Worm (Caenorhabditis elegans): Measurements from ENCODE around the gene str-94.

The str-94 gene

DNA sequence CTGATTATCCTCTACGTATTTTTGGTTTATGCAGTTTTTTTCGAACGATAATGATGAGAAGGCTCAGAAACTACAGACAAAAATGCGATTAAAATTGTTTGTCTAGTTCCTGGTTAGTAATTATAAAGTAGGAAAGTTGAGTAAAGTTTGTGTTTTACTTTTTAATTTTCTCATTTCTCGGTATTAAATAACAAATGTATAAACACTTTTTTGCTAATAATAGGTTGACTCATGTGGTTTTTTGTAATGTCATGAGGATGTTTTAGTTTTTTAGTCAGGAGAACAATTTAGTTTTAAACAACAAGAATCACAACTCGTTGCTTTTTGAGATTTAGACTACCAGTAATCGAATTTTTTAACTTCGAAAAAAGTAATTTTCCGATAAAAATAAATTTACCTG lies 23.5 kb upstream of the str-94 start:
- TF ChIP-seq mab-5 (tag; optimal IDR thresholded peaks at IDR 0.05): no peak
- TF ChIP-seq tbx-8 (GFP tag; optimal IDR thresholded peaks at IDR 0.05): no peak
- TF ChIP-seq ham-2 (GFP tag; optimal IDR thresholded peaks at IDR 0.05): no peak
- TF ChIP-seq unc-62 (GFP tag; optimal IDR thresholded peaks at IDR 0.05): no peak
- no peak for TF ChIP-seq zip-8 (tag; optimal IDR thresholded peaks at IDR 0.05)
- TF ChIP-seq ceh-43 (GFP tag; optimal IDR thresholded peaks at IDR 0.05): no peak
- TF ChIP-seq sptf-1 (tag; optimal IDR thresholded peaks at IDR 0.05): no peak
- no peak for TF ChIP-seq snpc-4 (tag; optimal IDR thresholded peaks at IDR 0.05)
- no peak for TF ChIP-seq ztf-11 (tag; optimal IDR thresholded peaks at IDR 0.05)
- TF ChIP-seq nhr-237 (tag; optimal IDR thresholded peaks at IDR 0.05): no peak
- TF ChIP-seq bed-3 (GFP tag; optimal IDR thresholded peaks at IDR 0.05): no peak
- TF ChIP-seq nhr-2 (tag; optimal IDR thresholded peaks at IDR 0.05): no peak
- no peak for TF ChIP-seq sem-2 (GFP tag; optimal IDR thresholded peaks at IDR 0.05)
- TF ChIP-seq mls-2 (tag; optimal IDR thresholded peaks at IDR 0.05): no peak

DNA sequence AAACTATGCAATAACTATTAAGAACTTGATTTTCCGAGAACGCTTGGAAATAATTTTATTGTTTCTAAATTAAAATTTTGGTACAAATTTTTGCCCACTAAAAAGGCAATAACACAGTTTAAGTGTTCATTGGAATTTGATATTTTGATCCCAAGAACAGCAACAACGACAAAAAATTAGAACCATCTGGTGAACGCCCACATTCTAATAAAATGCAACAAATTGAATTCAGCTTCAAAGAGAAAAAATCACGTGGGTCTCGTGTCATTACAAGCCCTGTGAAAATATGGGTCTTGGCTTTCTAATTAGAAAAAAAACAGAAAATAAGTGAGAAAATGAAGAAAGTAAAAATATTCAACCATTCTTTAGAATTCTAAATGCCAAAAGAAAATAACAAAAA lies 22.7 kb upstream of the str-94 start:
- TF ChIP-seq sem-2 (GFP tag; optimal IDR thresholded peaks at IDR 0.05) (no peak), mls-2 (tag; optimal IDR thresholded peaks at IDR 0.05) (no peak), drap-1 (GFP tag; optimal IDR thresholded peaks at IDR 0.05) (no peak), nhr-28 (tag; optimal IDR thresholded peaks at IDR 0.05) (no peak), nhr-237 (tag; optimal IDR thresholded peaks at IDR 0.05) (no peak), nhr-2 (tag; optimal IDR thresholded peaks at IDR 0.05) (no peak), cnd-1 (tag; optimal IDR thresholded peaks at IDR 0.05) (no peak), elt-1 (tag; optimal IDR thresholded peaks at IDR 0.05; ENCODE audit: borderline replicate concordance, insufficient read depth) (no peak)

DNA sequence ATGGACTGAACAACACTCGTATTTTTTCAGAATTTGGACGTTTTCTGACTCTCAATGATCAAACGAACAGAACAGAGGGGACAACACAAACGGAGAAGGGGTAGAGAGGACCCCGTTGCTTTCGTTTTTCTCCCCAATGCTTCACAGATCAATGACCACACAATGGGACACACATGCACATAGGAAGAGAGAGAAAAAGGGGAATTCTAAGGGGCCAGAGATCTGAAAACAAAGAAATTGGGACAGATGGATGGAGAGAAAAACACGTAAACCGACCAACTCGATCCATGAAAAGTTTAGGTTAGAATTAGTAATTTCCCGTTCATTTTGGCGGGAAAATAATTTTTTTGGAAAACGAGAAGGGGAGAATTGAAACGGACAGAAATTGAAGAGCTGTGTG lies 21.3 kb upstream of the str-94 start:
- TF ChIP-seq unc-39 (tag; optimal IDR thresholded peaks at IDR 0.05) (no peak), lin-32 (GFP tag; optimal IDR thresholded peaks at IDR 0.05) (no peak), ceh-83 (GFP tag; optimal IDR thresholded peaks at IDR 0.05) (no peak), unc-120 (tag; optimal IDR thresholded peaks at IDR 0.05; ENCODE audit: poor library complexity, severe bottlenecking) (no peak), mls-2 (tag; optimal IDR thresholded peaks at IDR 0.05) (no peak), elt-1 (tag; optimal IDR thresholded peaks at IDR 0.05; ENCODE audit: borderline replicate concordance, insufficient read depth) (no peak), sptf-1 (tag; optimal IDR thresholded peaks at IDR 0.05) (no peak), nhr-2 (tag; optimal IDR thresholded peaks at IDR 0.05) (no peak), ces-1 (GFP tag; optimal IDR thresholded peaks at IDR 0.05) (no peak), M03D4.4 (tag; optimal IDR thresholded peaks at IDR 0.05) (no peak), drap-1 (GFP tag; optimal IDR thresholded peaks at IDR 0.05) (no peak), nhr-28 (tag; optimal IDR thresholded peaks at IDR 0.05) (no peak), tbx-8 (GFP tag; optimal IDR thresholded peaks at IDR 0.05) (no peak), mab-5 (tag; optimal IDR thresholded peaks at IDR 0.05) (no peak), ceh-43 (GFP tag; optimal IDR thresholded peaks at IDR 0.05) (no peak), flh-1 (GFP tag; optimal IDR thresholded peaks at IDR 0.05) (no peak)

DNA sequence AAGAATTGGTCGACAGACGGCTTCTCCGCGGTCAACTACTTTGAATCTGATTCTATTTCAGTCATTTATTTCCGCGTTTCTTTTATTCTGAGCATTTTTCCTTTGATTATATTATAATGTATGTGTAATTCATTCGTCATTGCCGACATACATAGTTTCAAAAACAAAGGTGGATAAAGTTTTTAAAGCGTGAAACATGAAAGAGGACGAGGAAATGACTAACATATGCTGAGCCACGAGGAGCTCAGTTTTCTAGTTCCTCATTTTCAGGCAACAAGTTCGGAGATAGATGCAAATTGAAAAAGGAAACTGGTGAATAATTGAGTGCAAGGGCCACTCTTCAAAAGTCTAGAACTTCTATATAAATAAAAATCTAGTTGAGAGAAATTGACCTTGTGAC lies 19.1 kb upstream of the str-94 start:
- no peak for TF ChIP-seq tbx-8 (GFP tag; optimal IDR thresholded peaks at IDR 0.05)
- TF ChIP-seq pha-4 (tag; optimal IDR thresholded peaks at IDR 0.05): no peak
- TF ChIP-seq zip-8 (tag; optimal IDR thresholded peaks at IDR 0.05): no peak
- no peak for TF ChIP-seq lin-32 (GFP tag; optimal IDR thresholded peaks at IDR 0.05)
- no peak for TF ChIP-seq ztf-11 (tag; optimal IDR thresholded peaks at IDR 0.05)
- TF ChIP-seq nhr-2 (tag; optimal IDR thresholded peaks at IDR 0.05): no peak
- no peak for TF ChIP-seq hlh-1 (tag; optimal IDR thresholded peaks at IDR 0.05)
- TF ChIP-seq ceh-83 (GFP tag; optimal IDR thresholded peaks at IDR 0.05): no peak
- no peak for TF ChIP-seq M03D4.4 (tag; optimal IDR thresholded peaks at IDR 0.05)
- no peak for TF ChIP-seq ces-1 (GFP tag; optimal IDR thresholded peaks at IDR 0.05)
- no peak for TF ChIP-seq mep-1 (tag; optimal IDR thresholded peaks at IDR 0.05)
- TF ChIP-seq bed-3 (GFP tag; optimal IDR thresholded peaks at IDR 0.05): no peak
- TF ChIP-seq nhr-76 (tag; optimal IDR thresholded peaks at IDR 0.05): no peak
- TF ChIP-seq nhr-12 (tag; optimal IDR thresholded peaks at IDR 0.05): no peak
- no peak for TF ChIP-seq lsy-2 (tag; optimal IDR thresholded peaks at IDR 0.05)

DNA sequence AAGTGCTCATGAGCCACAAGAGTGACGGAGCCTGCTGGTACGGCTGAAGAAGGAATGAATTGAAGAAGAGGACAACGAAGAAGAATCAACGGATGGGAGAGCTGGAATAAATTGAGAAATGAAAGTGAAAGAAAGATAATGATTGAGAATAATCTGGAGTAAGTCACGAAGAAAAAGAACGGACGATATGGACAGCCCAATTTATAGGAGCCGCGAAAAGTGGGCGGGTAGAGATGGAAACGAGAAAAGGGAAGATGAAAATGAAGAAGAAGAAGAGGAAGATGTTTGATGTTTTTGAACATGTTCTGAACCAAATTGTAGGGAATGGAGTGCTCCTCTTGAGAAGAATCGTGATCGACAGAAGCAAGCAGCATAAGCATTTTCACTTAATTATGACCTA lies 17.3 kb upstream of the str-94 start, which contains the start of gene slc-17.7:
Gene slc-17.7 (minus strand): TSS at position 101 of the 400 bp plus-strand sequence.
- TF ChIP-seq sptf-1 (tag; optimal IDR thresholded peaks at IDR 0.05) (no peak), ztf-11 (tag; optimal IDR thresholded peaks at IDR 0.05) (no peak), flh-1 (GFP tag; optimal IDR thresholded peaks at IDR 0.05) (no peak), elt-1 (tag; optimal IDR thresholded peaks at IDR 0.05; ENCODE audit: borderline replicate concordance, insufficient read depth) (no peak), ceh-83 (GFP tag; optimal IDR thresholded peaks at IDR 0.05) (no peak), drap-1 (GFP tag; optimal IDR thresholded peaks at IDR 0.05) (no peak), unc-39 (tag; optimal IDR thresholded peaks at IDR 0.05) (no peak), sem-2 (GFP tag; optimal IDR thresholded peaks at IDR 0.05) (no peak), unc-62 (GFP tag; optimal IDR thresholded peaks at IDR 0.05) (no peak), elt-3 (tag; optimal IDR thresholded peaks at IDR 0.05) (no peak), mls-2 (tag; optimal IDR thresholded peaks at IDR 0.05) (no peak), ham-2 (GFP tag; optimal IDR thresholded peaks at IDR 0.05) (no peak), snpc-4 (tag; optimal IDR thresholded peaks at IDR 0.05) (no peak), mab-5 (tag; optimal IDR thresholded peaks at IDR 0.05) (no peak), lin-32 (GFP tag; optimal IDR thresholded peaks at IDR 0.05) (no peak), ceh-39 (tag; optimal IDR thresholded peaks at IDR 0.05) (no peak), tbx-8 (GFP tag; optimal IDR thresholded peaks at IDR 0.05) (no peak)
